Worm (Caenorhabditis elegans) whole organism, L1 larva: ENCODE measurements around the gene clec-160.

Experiments used
- aha-1 ChIP-seq: fragments of 150-350 bp; optimal IDR thresholded peaks from 2 replicates; lab custom pipeline; 2014; ENCODE audit warnings: missing biosample characterization, missing genetic modification characterization
- ama-1 ChIP-seq: fragments of 150-350 bp; optimal IDR thresholded peaks from 2 replicates; lab custom pipeline; 2014
- blmp-1 ChIP-seq: fragments of 150-350 bp; optimal IDR thresholded peaks from 2 replicates; lab custom pipeline; 2014; ENCODE audit warnings: missing biosample characterization, missing genetic modification characterization
- ceh-8 ChIP-seq: fragments of 200-800 bp; sonication (Bioruptor generic); optimal IDR thresholded peaks from 2 replicates; lab custom pipeline; 2018; ENCODE audit warnings: mild to moderate bottlenecking, missing genetic modification characterization, moderate library complexity, missing compliant biosample characterization
- ceh-88 ChIP-seq: fragments of 200-800 bp; sonication (Bioruptor generic); IDR thresholded peaks from 2 replicates; pipeline ENCODE4 v1.3.6; 2022; ENCODE audit warnings: missing genetic modification characterization, missing compliant biosample characterization
- dsc-1 ChIP-seq: sonication (generic microtip); optimal IDR thresholded peaks from 2 replicates; lab custom pipeline; 2016; ENCODE audit warnings: mild to moderate bottlenecking, missing genetic modification characterization, missing compliant biosample characterization
- efl-1 ChIP-seq, 4 experiments: fragments of 150-350 bp; optimal IDR thresholded peaks in 3 of 4; peaks in 1 of 4; 1 replicate in 1 of 4; 2 replicates in 3 of 4; lab custom pipeline; 2014; ENCODE audit warnings: missing biosample characterization in 2 of 4, missing genetic modification characterization in 2 of 4, missing genetic modification reagents in 2 of 4
- egl-13 ChIP-seq: sonication (generic microtip); optimal IDR thresholded peaks from 2 replicates; lab custom pipeline; 2016; ENCODE audit warnings: missing genotype, missing genetic modification reagents, missing genetic modification characterization, missing compliant biosample characterization
- fkh-4 ChIP-seq: sonication (generic microtip); optimal IDR thresholded peaks from 2 replicates; lab custom pipeline; 2016; ENCODE audit warnings: missing compliant biosample characterization, missing genetic modification characterization, borderline replicate concordance
- fkh-8 ChIP-seq: sonication (generic microtip); optimal IDR thresholded peaks from 2 replicates; lab custom pipeline; 2016; ENCODE audit warnings: mild to moderate bottlenecking, missing genetic modification characterization, missing compliant biosample characterization
- fos-1 ChIP-seq: fragments of 150-350 bp; optimal IDR thresholded peaks from 2 replicates; lab custom pipeline; 2014; ENCODE audit warnings: missing biosample characterization, missing genetic modification characterization
- hlh-4 ChIP-seq: sonication (generic microtip); optimal IDR thresholded peaks from 2 replicates; lab custom pipeline; 2016; ENCODE audit warnings: mild to moderate bottlenecking, missing genetic modification characterization, missing compliant biosample characterization
- irx-1 ChIP-seq: sonication (generic microtip); optimal IDR thresholded peaks from 2 replicates; lab custom pipeline; 2016; ENCODE audit warnings: missing genetic modification characterization, missing compliant biosample characterization
- isw-1 ChIP-seq: fragments of 200-800 bp; sonication (Bioruptor generic); IDR thresholded peaks from 2 replicates; pipeline ENCODE4 v1.3.6; 2022; ENCODE audit warnings: missing genetic modification characterization, missing compliant biosample characterization
- lin-14 ChIP-seq: fragments of 200-800 bp; sonication (Bioruptor generic); optimal IDR thresholded peaks from 2 replicates; lab custom pipeline; 2018; ENCODE audit warnings: mild to moderate bottlenecking, missing genetic modification characterization, moderate library complexity, missing compliant biosample characterization
- lin-35 ChIP-seq, 2 experiments: fragments of 150-350 bp; optimal IDR thresholded peaks; 2 replicates each; lab custom pipeline; 2014; ENCODE audit warnings: missing biosample characterization in 2 of 2, missing genetic modification characterization in 2 of 2, missing genetic modification reagents in 2 of 2
- lsy-2 ChIP-seq, 2 experiments: fragments of 150-350 bp; optimal IDR thresholded peaks; 2 replicates each; lab custom pipeline; 2014; ENCODE audit warnings: missing biosample characterization in 2 of 2, missing genetic modification characterization in 2 of 2
- mdl-1 ChIP-seq, 2 experiments: fragments of 150-350 bp; optimal IDR thresholded peaks; 2 replicates each; lab custom pipeline; 2014 to 2017; ENCODE audit warnings: missing biosample characterization in 2 of 2, missing genetic modification characterization in 2 of 2, inconsistent platforms in 1 of 2
- mef-2 ChIP-seq: fragments of 150-350 bp; optimal IDR thresholded peaks from 2 replicates; lab custom pipeline; 2014; ENCODE audit warnings: missing biosample characterization, missing genetic modification characterization
- mep-1 ChIP-seq: fragments of 150-350 bp; optimal IDR thresholded peaks from 2 replicates; lab custom pipeline; 2014; ENCODE audit warnings: missing biosample characterization, missing genetic modification characterization
- nhr-11 ChIP-seq: fragments of 150-350 bp; optimal IDR thresholded peaks from 2 replicates; lab custom pipeline; 2014; ENCODE audit warnings: missing biosample characterization, missing genetic modification characterization
- nhr-47 ChIP-seq: sonication (generic microtip); optimal IDR thresholded peaks from 2 replicates; lab custom pipeline; 2016; ENCODE audit warnings: mild to moderate bottlenecking, missing genetic modification characterization, moderate library complexity, missing compliant biosample characterization
- nhr-71 ChIP-seq: sonication (generic microtip); optimal IDR thresholded peaks from 2 replicates; lab custom pipeline; 2016; ENCODE audit warnings: mild to moderate bottlenecking, missing genetic modification characterization, moderate library complexity, missing compliant biosample characterization
- nhr-77 ChIP-seq: fragments of 150-350 bp; optimal IDR thresholded peaks from 2 replicates; lab custom pipeline; 2014; ENCODE audit warnings: missing biosample characterization, missing genetic modification characterization
- nhr-85 ChIP-seq: sonication (generic microtip); peaks from one replicate; lab custom pipeline; 2016; ENCODE audit warnings: missing genetic modification characterization, inconsistent platforms, missing compliant biosample characterization
- pax-3 ChIP-seq: fragments of 200-800 bp; sonication (Bioruptor generic); optimal IDR thresholded peaks from 2 replicates; lab custom pipeline; 2018; ENCODE audit warnings: mild to moderate bottlenecking, missing genetic modification characterization, moderate library complexity, missing compliant biosample characterization
- rnt-1 ChIP-seq: sonication (generic microtip); optimal IDR thresholded peaks from 2 replicates; lab custom pipeline; 2016; ENCODE audit warnings: mild to moderate bottlenecking, missing genetic modification characterization, moderate library complexity, missing compliant biosample characterization
- skn-1 ChIP-seq: fragments of 150-350 bp; optimal IDR thresholded peaks from 2 replicates; lab custom pipeline; 2014; ENCODE audit warnings: missing biosample characterization, missing genetic modification characterization
- snpc-4 ChIP-seq: fragments of 150-350 bp; optimal IDR thresholded peaks from 2 replicates; lab custom pipeline; 2014; ENCODE audit warnings: missing biosample characterization, missing genetic modification characterization
- sox-4 ChIP-seq: sonication (generic microtip); optimal IDR thresholded peaks from 2 replicates; lab custom pipeline; 2016; ENCODE audit warnings: missing genetic modification characterization, missing compliant biosample characterization
- swsn-7 ChIP-seq: sonication (generic microtip); optimal IDR thresholded peaks from 2 replicates; lab custom pipeline; 2016; ENCODE audit warnings: missing genetic modification characterization, missing compliant biosample characterization
- unc-130 ChIP-seq: fragments of 150-350 bp; optimal IDR thresholded peaks from 2 replicates; lab custom pipeline; 2017; ENCODE audit warnings: missing biosample characterization, missing genetic modification characterization, inconsistent platforms
- unc-86 ChIP-seq: sonication (generic microtip); optimal IDR thresholded peaks from 2 replicates; lab custom pipeline; 2016; ENCODE audit warnings: missing genetic modification characterization, missing compliant biosample characterization
- zag-1 ChIP-seq: fragments of 150-350 bp; optimal IDR thresholded peaks from 2 replicates; lab custom pipeline; 2014; ENCODE audit warnings: missing biosample characterization, missing genetic modification characterization
- ztf-4 ChIP-seq: fragments of 150-350 bp; optimal IDR thresholded peaks from 2 replicates; lab custom pipeline; 2014; ENCODE audit warnings: missing biosample characterization, missing genetic modification characterization

Gene clec-160

DNA sequence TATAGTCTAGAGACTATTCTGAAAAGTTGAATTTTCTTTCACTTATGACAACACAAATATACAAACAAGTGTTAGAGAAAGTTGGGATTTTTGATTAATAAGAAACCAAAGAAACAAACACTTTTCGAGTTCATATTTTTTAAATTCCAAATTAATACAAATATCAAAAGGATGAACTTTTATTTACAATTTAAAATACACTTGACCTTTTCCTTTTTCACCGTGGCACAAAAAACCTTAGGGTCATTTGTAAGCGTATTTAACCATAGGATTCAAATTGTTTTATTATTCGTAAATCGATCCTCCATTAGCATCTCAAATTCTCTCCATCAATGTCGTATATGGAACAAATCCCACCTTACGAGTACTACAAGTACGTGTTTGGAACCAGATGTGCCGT lies 39.9 kb downstream of the clec-160 start, which contains the start of gene C02F5.5:
Gene C02F5.5 (plus strand): TSS at position 301 of the 400 bp plus-strand sequence.
- TF ChIP-seq zag-1 (tag; lab: Kevin White, UChicago) (no peak), aha-1 (tag; lab: Kevin White, UChicago) (no peak), unc-130 (tag; lab: Kevin White, UChicago) (no peak), fos-1 (tag; lab: Kevin White, UChicago) (no peak), nhr-77 (tag; lab: Kevin White, UChicago) (no peak), snpc-4 (no peak), fkh-4 (tag; lab: Kevin White, UChicago) (no peak), lin-35 (GFP tag; optimal IDR thresholded peaks at IDR 0.05; lab: Kevin White, UChicago) (no peak), ceh-88 (GFP tag; lab: Robert Waterston, UW) (no peak), ceh-8 (GFP tag; lab: Kevin White, UChicago) (no peak), sox-4 (no peak), isw-1 (no peak)
- TF ChIP-seq, all 84 proteins: peak for 0

- TF ChIP-seq blmp-1 (tag; lab: Kevin White, UChicago) (peak; percentile 95), nhr-85 (tag; lab: Kevin White, UChicago) (peak; percentile 48), mdl-1 (tag; optimal IDR thresholded peaks at IDR 0.05; lab: Kevin White, UChicago) (no peak), mef-2 (tag; lab: Kevin White, UChicago) (no peak)
- TF ChIP-seq, all 84 proteins: peak for 2
These were observed 40.4 kb downstream of the clec-160 start, which contains the start of gene C02F5.14 for ce11 chrIII:8235358-8235757. C02F5.14 (minus strand) TSS chrIII:8235514.

ce11 chrIII:8232634-8233033 lies 43.1 kb downstream of the clec-160 start, which contains the start of gene henn-1:
henn-1 (plus strand) TSS chrIII:8232651.
- TF ChIP-seq pax-3 (tag; lab: Kevin White, UChicago) = no peak
- TF ChIP-seq rnt-1 (tag; lab: Kevin White, UChicago) = no peak
- TF ChIP-seq ama-1 (lab: Kevin White, UChicago) = peak; percentile 22
- TF ChIP-seq nhr-47 (tag; lab: Kevin White, UChicago) = peak; percentile 4
- TF ChIP-seq irx-1 (tag; lab: Kevin White, UChicago) = peak; percentile 3
- TF ChIP-seq lsy-2 (tag; optimal IDR thresholded peaks at IDR 0.05; lab: Kevin White, UChicago) = peak in 1 of 2 experiments; percentile 15
- TF ChIP-seq efl-1 (optimal IDR thresholded peaks at IDR 0.05; lab: Kevin White, UChicago) = no peak
- peak in 1 of 2 experiments; percentile 90 for TF ChIP-seq efl-1 (GFP tag; optimal IDR thresholded peaks at IDR 0.05 in 1 of 2; lab: Kevin White, UChicago)
- TF ChIP-seq, all 84 proteins: peak for 5

DNA sequence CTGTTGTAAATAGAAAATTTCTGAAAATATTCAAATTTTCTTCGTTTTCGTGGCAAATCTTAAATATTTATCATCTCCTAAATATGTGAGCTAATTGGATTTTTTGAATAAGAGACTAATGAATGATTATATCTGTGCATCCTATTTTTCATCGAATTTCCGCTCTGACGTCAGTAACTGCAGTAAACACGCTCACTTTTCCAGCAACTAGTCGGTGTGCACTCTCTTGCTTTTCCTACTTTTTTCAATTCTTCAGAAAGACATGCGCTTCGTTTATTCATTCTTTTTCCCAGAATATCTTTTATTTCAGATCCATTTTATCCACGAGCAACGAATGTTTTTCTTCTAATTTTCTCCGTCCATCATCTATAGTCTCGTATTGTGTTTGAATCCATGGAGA lies 46.3 kb downstream of the clec-160 start:
- TF ChIP-seq pax-3 (tag; lab: Kevin White, UChicago) = peak; percentile 23
- peak; percentile 1 for TF ChIP-seq sox-4
- TF ChIP-seq nhr-71 (tag; lab: Kevin White, UChicago) = peak; percentile 73
- peak; percentile 76 for TF ChIP-seq egl-13 (tag; lab: Kevin White, UChicago)
- no peak for TF ChIP-seq hlh-4 (tag; lab: Kevin White, UChicago)
- TF ChIP-seq dsc-1 (tag; lab: Kevin White, UChicago) = peak; percentile 92
- peak; percentile 70 for TF ChIP-seq nhr-47 (tag; lab: Kevin White, UChicago)
- peak; percentile 43 for TF ChIP-seq swsn-7
- peak; percentile 71 for TF ChIP-seq fkh-8 (tag; lab: Kevin White, UChicago)
- TF ChIP-seq ztf-4 (tag; lab: Kevin White, UChicago) = peak; percentile 45
- TF ChIP-seq mep-1 (tag; lab: Kevin White, UChicago) = no peak
- peak; percentile 91 for TF ChIP-seq unc-86 (tag; lab: Kevin White, UChicago)
- no peak for TF ChIP-seq skn-1 (tag; lab: Kevin White, UChicago)
- peak; percentile 45 for TF ChIP-seq nhr-11 (tag; lab: Kevin White, UChicago)
- TF ChIP-seq efl-1 (optimal IDR thresholded peaks at IDR 0.05; lab: Kevin White, UChicago) = no peak
- TF ChIP-seq efl-1 (GFP tag; optimal IDR thresholded peaks at IDR 0.05 in 1 of 2; lab: Kevin White, UChicago) = no peak
- TF ChIP-seq lin-14 (GFP tag; lab: Kevin White, UChicago) = peak; percentile 63
